Worm (Caenorhabditis elegans): ENCODE measurements around the gene F40G12.5.
"Not testable (repeated sequence)": the region's sequence is repeated elsewhere in the genome, so short reads cannot be mapped to it uniquely, and the experiment has no call there.

- not testable (repeated sequence) for TF ChIP-seq madf-6 (GFP tag; IDR thresholded peaks at IDR 0.05); ceh-91 (GFP tag; IDR thresholded peaks at IDR 0.05); rpc-1 (optimal IDR thresholded peaks at IDR 0.05); rpc-1 (tag; optimal IDR thresholded peaks at IDR 0.05); hlh-26 (GFP tag; conservative IDR thresholded peaks at IDR 0.05); egl-44 (GFP tag; IDR thresholded peaks at IDR 0.05); lsy-27 (tag; optimal IDR thresholded peaks at IDR 0.05; ENCODE audit: borderline replicate concordance, insufficient read depth); pha-4 (tag; optimal IDR thresholded peaks at IDR 0.05)
These were observed 3.6 kb upstream of the F40G12.5 start, which contains the start of gene F40G12.7 for ce11 chrV:14274268-14274667.

Data from whole organism, young adult.